Worm (Caenorhabditis elegans) whole organism, midembryonic: ENCODE results near the gene gcy-34.

Source experiments
- T22C8.4 ChIP-seq: fragments of 200-800 bp; sonication (Bioruptor generic); IDR thresholded peaks from 2 replicates; pipeline ENCODE4 v1.3.6; 2022; ENCODE audit warnings: missing genetic modification characterization, missing compliant biosample characterization
- cog-1 ChIP-seq: sonication (generic microtip); optimal IDR thresholded peaks from 2 replicates; lab custom pipeline; 2016; ENCODE audit warnings: missing genetic modification characterization, missing compliant biosample characterization
- flt-1 ChIP-seq: fragments of 200-800 bp; sonication (Bioruptor generic); IDR thresholded peaks from 2 replicates; pipeline ENCODE4 v1.3.6; 2022; ENCODE audit warnings: missing genetic modification characterization, missing compliant biosample characterization
- klf-2 ChIP-seq: fragments of 200-800 bp; sonication (Bioruptor generic); conservative IDR thresholded peaks from 2 replicates; pipeline ENCODE4 v1.3.6; 2022; ENCODE audit warnings: missing genetic modification reagents, missing genetic modification characterization, missing compliant biosample characterization
- tab-1 ChIP-seq: fragments of 200-800 bp; sonication (Bioruptor generic); IDR thresholded peaks from 2 replicates; pipeline ENCODE4 v1.3.6; 2022; ENCODE audit warnings: missing genetic modification characterization, missing compliant biosample characterization
- ztf-29 ChIP-seq: fragments of 200-800 bp; sonication (Bioruptor generic); IDR thresholded peaks from 2 replicates; pipeline ENCODE4 v1.3.6; 2022; ENCODE audit warnings: missing genetic modification reagents, missing genetic modification characterization, missing compliant biosample characterization

- no peak for TF ChIP-seq klf-2 (GFP tag; lab: Robert Waterston, UW)
- no peak for TF ChIP-seq T22C8.4 (GFP tag; lab: Robert Waterston, UW)
- no peak for TF ChIP-seq flt-1 (GFP tag; lab: Robert Waterston, UW)
- TF ChIP-seq tab-1 (GFP tag; lab: Robert Waterston, UW) = no peak
- no peak for TF ChIP-seq cog-1 (tag; lab: Kevin White, UChicago)
- no peak for TF ChIP-seq ztf-29
Observed at ce11 chrV:13389454-13389853, 3.8 kb upstream of the gcy-34 start.
